Fruit fly (Drosophila melanogaster): ENCODE results near the gene CG32683.

The CG32683 gene

DNA sequence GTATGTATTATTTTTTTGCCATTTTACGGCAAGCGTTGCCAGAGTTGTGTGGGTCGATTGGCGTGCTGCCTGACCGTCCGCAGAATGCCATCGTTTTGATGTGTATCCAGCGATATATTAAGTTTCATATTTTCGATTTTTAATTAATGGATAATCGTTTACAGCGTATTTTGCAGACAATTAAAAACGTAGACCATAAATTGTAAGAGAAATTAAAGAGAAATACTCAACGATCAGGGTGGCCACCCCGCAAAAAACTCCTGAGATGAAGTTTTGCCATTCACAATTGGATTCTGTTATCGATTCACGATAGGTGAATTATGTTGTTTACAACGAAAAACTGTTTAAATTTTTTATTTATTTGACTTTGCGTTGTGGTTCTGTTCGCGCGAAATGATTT lies 19.9 kb upstream of the CG32683 start, which contains the start of gene nocte:
nocte (minus strand) TSS at position 51 of the 400 bp plus-strand sequence.
- no peak for TF ChIP-seq CG10543 (GFP tag; optimal IDR thresholded peaks at IDR 0.05)
- TF ChIP-seq emc (GFP tag; optimal IDR thresholded peaks at IDR 0.05) = no peak
- TF ChIP-seq CG17385 (GFP tag; optimal IDR thresholded peaks at IDR 0.05) = no peak
- TF ChIP-seq Fer2 (tag; optimal IDR thresholded peaks at IDR 0.05) = no peak
- no peak for TF ChIP-seq crol (GFP tag; IDR thresholded peaks at IDR 0.05)
- TF ChIP-seq CG12769 (tag; optimal IDR thresholded peaks at IDR 0.05) = no peak
- no peak for TF ChIP-seq dmrt11E (tag; optimal IDR thresholded peaks at IDR 0.05)
- peak; percentile 11 for TF ChIP-seq dm (GFP tag; optimal IDR thresholded peaks at IDR 0.05)
- TF ChIP-seq CG12659 (GFP tag; optimal IDR thresholded peaks at IDR 0.05) = peak; percentile 63
- TF ChIP-seq CG11723 (GFP tag; optimal IDR thresholded peaks at IDR 0.05) = no peak
- TF ChIP-seq CG13624 (GFP tag; optimal IDR thresholded peaks at IDR 0.05) = peak; percentile 35
- no peak for TF ChIP-seq psq (GFP tag; optimal IDR thresholded peaks at IDR 0.05)
- no peak for TF ChIP-seq croc (GFP tag; conservative IDR thresholded peaks at IDR 0.05)
- no peak for TF ChIP-seq seq (GFP tag; IDR thresholded peaks at IDR 0.05)
- no peak for TF ChIP-seq fu2 (GFP tag; optimal IDR thresholded peaks at IDR 0.05)
- TF ChIP-seq CG7786 (GFP tag; optimal IDR thresholded peaks at IDR 0.05) = no peak
- TF ChIP-seq pan (optimal IDR thresholded peaks at IDR 0.05) = no peak
- TF ChIP-seq pan (GFP tag; optimal IDR thresholded peaks at IDR 0.05 in 1 of 2, IDR thresholded peaks at IDR 0.05 in 1 of 2) = no peak
- no peak for TF ChIP-seq CG2199 (GFP tag; IDR thresholded peaks at IDR 0.05)
- TF ChIP-seq CG10209 (GFP tag; optimal IDR thresholded peaks at IDR 0.05) = no peak
- TF ChIP-seq ssp (GFP tag; IDR thresholded peaks at IDR 0.05) = no peak
- TF ChIP-seq pho (GFP tag; optimal IDR thresholded peaks at IDR 0.05) = no peak
- TF ChIP-seq CG1603 (tag; optimal IDR thresholded peaks at IDR 0.05) = peak; percentile 54
- TF ChIP-seq bcd (GFP tag; optimal IDR thresholded peaks at IDR 0.05) = no peak
- TF ChIP-seq Dip3 (GFP tag; optimal IDR thresholded peaks at IDR 0.05) = peak; percentile 1
- no peak for TF ChIP-seq fd64A (GFP tag; optimal IDR thresholded peaks at IDR 0.05)
- TF ChIP-seq Asciz (GFP tag; optimal IDR thresholded peaks at IDR 0.05) = no peak
- TF ChIP-seq E2f2 (GFP tag; IDR thresholded peaks at IDR 0.05) = peak; percentile 31
- peak; percentile 44 for TF ChIP-seq mam (GFP tag; optimal IDR thresholded peaks at IDR 0.05)
- no peak for TF ChIP-seq aop (GFP tag; IDR thresholded peaks at IDR 0.05)
- TF ChIP-seq trem (tag; optimal IDR thresholded peaks at IDR 0.05) = peak; percentile 65
- TF ChIP-seq ham (GFP tag; IDR thresholded peaks at IDR 0.05) = no peak
- TF ChIP-seq CG10321 (GFP tag; IDR thresholded peaks at IDR 0.05) = no peak
- no peak for TF ChIP-seq NC2β (GFP tag; optimal IDR thresholded peaks at IDR 0.05)
- no peak for TF ChIP-seq gce (GFP tag; IDR thresholded peaks at IDR 0.05)
- no peak for TF ChIP-seq tio (GFP tag; optimal IDR thresholded peaks at IDR 0.05)
- TF ChIP-seq jigr1 (GFP tag; IDR thresholded peaks at IDR 0.05) = no peak
- no peak for TF ChIP-seq CG4282 (GFP tag; optimal IDR thresholded peaks at IDR 0.05)
- no peak for TF ChIP-seq CG12104 (GFP tag; optimal IDR thresholded peaks at IDR 0.05)
- peak; percentile 83 for TF ChIP-seq Med (GFP tag)
- no peak for TF ChIP-seq esg (GFP tag; conservative IDR thresholded peaks at IDR 0.05)
- TF ChIP-seq CG15514 (GFP tag; optimal IDR thresholded peaks at IDR 0.05) = peak; percentile 20
- TF ChIP-seq CG12155 (GFP tag; optimal IDR thresholded peaks at IDR 0.05) = peak; percentile 11
- 0 out of 2 replicates have a peak, but pooled peaks have one; percentile 10 for TF ChIP-seq inv (GFP tag; IDR thresholded peaks at IDR 0.05; ENCODE audit: partially characterized antibody)
- TF ChIP-seq cwo (GFP tag; optimal IDR thresholded peaks at IDR 0.05) = no peak
- no peak for TF ChIP-seq pnt (GFP tag; optimal IDR thresholded peaks at IDR 0.05)
- no peak for TF ChIP-seq Dek (tag; optimal IDR thresholded peaks at IDR 0.05)
- TF ChIP-seq onecut (GFP tag; IDR thresholded peaks at IDR 0.05) = no peak; the same call in 1 of the 2 replicates
- no peak for TF ChIP-seq Dip2 (GFP tag; IDR thresholded peaks at IDR 0.05)
- no peak for TF ChIP-seq CG12219 (GFP tag; optimal IDR thresholded peaks at IDR 0.05)
- peak; percentile 47 for TF ChIP-seq Ets97D (GFP tag; optimal IDR thresholded peaks at IDR 0.05)
- no peak for TF ChIP-seq CG9817 (tag; optimal IDR thresholded peaks at IDR 0.05)

Measured in whole organism, embryonic.